Fruit fly (Drosophila melanogaster) whole organism, embryonic: Measurements from ENCODE around the gene CG32939.

Source experiments
- CG2129 ChIP-seq: fragments of 200-800 bp; sonication (Bioruptor generic); IDR thresholded peaks from 2 replicates; pipeline ENCODE4 v1.3.6; 2022; ENCODE audit warnings: missing biosample characterization, missing genetic modification characterization; ENCODE audit not compliant: partially characterized antibody
- CG8944 ChIP-seq: fragments of 200-800 bp; sonication (Bioruptor generic); optimal IDR thresholded peaks from 3 replicates; lab custom pipeline; 2016; ENCODE audit warnings: missing biosample characterization, missing genetic modification characterization
- odd ChIP-seq: fragments of 200-800 bp; sonication (Bioruptor generic); optimal IDR thresholded peaks from 2 replicates; lab custom pipeline; 2017; ENCODE audit warnings: missing biosample characterization, mild to moderate bottlenecking, missing genetic modification characterization

- TF ChIP-seq CG2129 (GFP tag; lab: Robert Waterston, UW) (no peak), CG8944 (GFP tag; lab: Kevin White, UChicago) (no peak), odd (GFP tag; lab: Kevin White, UChicago) (no peak)
Measured at dm6 chr3R:9665405-9665804, 27.5 kb upstream of the CG32939 start.
